Worm (Caenorhabditis elegans) whole organism, L3 larva: ENCODE measurements around the gene Y57G7A.2.
A peak's percentile ranks its signal among the peaks of the same experiment; 100 is the strongest.
"Not testable (repeated sequence)": the region's sequence is repeated elsewhere in the genome, so short reads cannot be mapped to it uniquely, and the experiment has no call there.

ENCODE experiments used
- R02D3.7 ChIP-seq: fragments of 150-350 bp; optimal IDR thresholded peaks from 2 replicates; lab custom pipeline; 2014; ENCODE audit warnings: missing biosample characterization, missing genetic modification characterization
- aly-2 ChIP-seq: fragments of 150-350 bp; optimal IDR thresholded peaks from 2 replicates; lab custom pipeline; 2014; ENCODE audit warnings: missing biosample characterization, missing genetic modification characterization
- ama-1 ChIP-seq: fragments of 150-350 bp; optimal IDR thresholded peaks from 2 replicates; lab custom pipeline; 2018
- ceh-16 ChIP-seq: sonication (generic microtip); optimal IDR thresholded peaks from 2 replicates; lab custom pipeline; 2017; ENCODE audit warnings: missing biosample characterization, missing genetic modification characterization
- ceh-28 ChIP-seq: fragments of 150-350 bp; optimal IDR thresholded peaks from 2 replicates; lab custom pipeline; 2014; ENCODE audit warnings: missing biosample characterization, missing genetic modification reagents, missing genetic modification characterization
- ceh-9 ChIP-seq: sonication (generic microtip); optimal IDR thresholded peaks from 2 replicates; lab custom pipeline; 2018; ENCODE audit warnings: missing biosample characterization, missing genetic modification characterization
- elt-1 ChIP-seq: fragments of 150-350 bp; optimal IDR thresholded peaks from 2 replicates; lab custom pipeline; 2014; ENCODE audit warnings: missing biosample characterization, missing genetic modification characterization
- elt-2 ChIP-seq: sonication (generic microtip); optimal IDR thresholded peaks from 2 replicates; lab custom pipeline; 2016; ENCODE audit warnings: missing genetic modification reagents, mild to moderate bottlenecking, missing genetic modification characterization, missing compliant biosample characterization
- fkh-10 ChIP-seq: sonication (generic microtip); optimal IDR thresholded peaks from 2 replicates; lab custom pipeline; 2017; ENCODE audit warnings: missing biosample characterization, missing genetic modification reagents, missing genetic modification characterization
- fkh-2 ChIP-seq: fragments of 150-350 bp; optimal IDR thresholded peaks from 2 replicates; lab custom pipeline; 2014; ENCODE audit warnings: missing biosample characterization, missing genetic modification reagents, missing genetic modification characterization
- fos-1 ChIP-seq: fragments of 150-350 bp; optimal IDR thresholded peaks from 2 replicates; lab custom pipeline; 2014; ENCODE audit warnings: missing biosample characterization, missing genetic modification characterization
- jun-1 ChIP-seq: fragments of 150-350 bp; optimal IDR thresholded peaks from 2 replicates; lab custom pipeline; 2014; ENCODE audit warnings: missing biosample characterization, missing genetic modification reagents, missing genetic modification characterization
- lsy-12 ChIP-seq: sonication (generic microtip); optimal IDR thresholded peaks from 2 replicates; lab custom pipeline; 2016; ENCODE audit warnings: mild to moderate bottlenecking, missing genetic modification characterization, missing compliant biosample characterization
- nfya-1 ChIP-seq: sonication (generic microtip); optimal IDR thresholded peaks from 2 replicates; lab custom pipeline; 2017; ENCODE audit warnings: missing genetic modification characterization, mild to moderate bottlenecking, missing compliant biosample characterization, antibody characterized with exemption, moderate library complexity; ENCODE audit not compliant: insufficient read depth
- nhr-12 ChIP-seq: fragments of 150-350 bp; optimal IDR thresholded peaks from 2 replicates; lab custom pipeline; 2014; ENCODE audit warnings: missing biosample characterization, missing genetic modification characterization
- nhr-23 ChIP-seq: fragments of 150-350 bp; optimal IDR thresholded peaks from 2 replicates; lab custom pipeline; 2014; ENCODE audit warnings: missing biosample characterization, missing genetic modification reagents, missing genetic modification characterization
- nhr-25 ChIP-seq: sonication (generic microtip); optimal IDR thresholded peaks from 2 replicates; lab custom pipeline; 2017; ENCODE audit warnings: missing biosample characterization, missing genetic modification characterization
- nhr-28 ChIP-seq: fragments of 150-350 bp; optimal IDR thresholded peaks from 2 replicates; lab custom pipeline; 2014; ENCODE audit warnings: missing biosample characterization, missing genetic modification characterization
- nhr-43 ChIP-seq: sonication (generic microtip); optimal IDR thresholded peaks from 2 replicates; lab custom pipeline; 2016; ENCODE audit warnings: mild to moderate bottlenecking, missing genetic modification characterization, missing compliant biosample characterization; ENCODE audit not compliant: poor library complexity, severe bottlenecking
- nhr-77 ChIP-seq: fragments of 150-350 bp; optimal IDR thresholded peaks from 2 replicates; lab custom pipeline; 2014; ENCODE audit warnings: missing biosample characterization, missing genetic modification characterization
- pha-4 ChIP-seq: fragments of 150-350 bp; optimal IDR thresholded peaks from 2 replicates; lab custom pipeline; 2014; ENCODE audit warnings: missing biosample characterization, missing genetic modification reagents, missing genetic modification characterization
- sea-2 ChIP-seq: fragments of 150-350 bp; sonication (generic microtip); optimal IDR thresholded peaks from 4 replicates; lab custom pipeline; 2014; ENCODE audit warnings: missing biosample characterization, missing genetic modification reagents, missing genetic modification characterization
- skn-1 ChIP-seq: fragments of 150-350 bp; optimal IDR thresholded peaks from 2 replicates; lab custom pipeline; 2014; ENCODE audit warnings: missing biosample characterization, missing genetic modification characterization
- snpc-4 ChIP-seq: fragments of 150-350 bp; optimal IDR thresholded peaks from 2 replicates; lab custom pipeline; 2014; ENCODE audit warnings: missing biosample characterization, missing genetic modification characterization
- tbx-2 ChIP-seq: sonication (generic microtip); optimal IDR thresholded peaks from 2 replicates; lab custom pipeline; 2016; ENCODE audit warnings: mild to moderate bottlenecking, missing genetic modification characterization, missing compliant biosample characterization
- unc-39 ChIP-seq: sonication (generic microtip); optimal IDR thresholded peaks from 4 replicates; lab custom pipeline; 2017; ENCODE audit warnings: missing biosample characterization, missing genetic modification characterization
- unc-62 ChIP-seq: fragments of 150-350 bp; sonication (generic microtip); optimal IDR thresholded peaks from 4 replicates; lab custom pipeline; 2014; ENCODE audit warnings: missing biosample characterization, missing genetic modification reagents, missing genetic modification characterization
- zag-1 ChIP-seq: fragments of 150-350 bp; optimal IDR thresholded peaks from 2 replicates; lab custom pipeline; 2014; ENCODE audit warnings: missing biosample characterization, missing genetic modification characterization
- ztf-11 ChIP-seq: fragments of 150-350 bp; optimal IDR thresholded peaks from 2 replicates; lab custom pipeline; 2014; ENCODE audit warnings: missing biosample characterization, missing genetic modification characterization
- ztf-4 ChIP-seq: fragments of 150-350 bp; optimal IDR thresholded peaks from 2 replicates; lab custom pipeline; 2014; ENCODE audit warnings: missing biosample characterization, missing genetic modification characterization

The Y57G7A.2 gene

ce11 chrII:1271814-1272213 is 24.1 kb upstream of the Y57G7A.2 start, which contains the start of gene srw-66:
srw-66 (minus strand) TSS chrII:1271914.
- TF ChIP-seq fkh-10 (GFP tag; lab: Kevin White, UChicago) (no peak), nhr-43 (no peak), ceh-16 (tag; lab: Kevin White, UChicago) (no peak), snpc-4 (tag; lab: Kevin White, UChicago) (no peak), elt-2 (no peak), tbx-2 (tag; lab: Kevin White, UChicago) (no peak), nhr-12 (tag; lab: Kevin White, UChicago) (no peak), nhr-25 (no peak), pha-4 (no peak), fkh-2 (tag; lab: Kevin White, UChicago) (no peak), aly-2 (tag; lab: Kevin White, UChicago) (no peak), unc-39 (tag; lab: Kevin White, UChicago) (no peak), nhr-23 (tag; lab: Kevin White, UChicago) (no peak), fos-1 (tag; lab: Kevin White, UChicago) (no peak)

ce11 chrII:1275439-1275838 is 20.4 kb upstream of the Y57G7A.2 start, which contains the start of gene Y57G7A.5:
Y57G7A.5 (minus strand) TSS chrII:1275539.
- TF ChIP-seq ceh-28 (tag; lab: Kevin White, UChicago) (peak; percentile 24), elt-2 (no peak), ztf-11 (tag; lab: Kevin White, UChicago) (no peak), ama-1 (no peak), lsy-12 (tag; lab: Kevin White, UChicago) (no peak)

ce11 chrII:1276778-1277177 is 19.1 kb upstream of the Y57G7A.2 start, which contains the start of gene Y57G7A.11:
Y57G7A.11 (minus strand) TSS chrII:1276878.
- TF ChIP-seq skn-1 (tag; lab: Kevin White, UChicago) (no peak), ztf-11 (tag; lab: Kevin White, UChicago) (no peak)

DNA sequence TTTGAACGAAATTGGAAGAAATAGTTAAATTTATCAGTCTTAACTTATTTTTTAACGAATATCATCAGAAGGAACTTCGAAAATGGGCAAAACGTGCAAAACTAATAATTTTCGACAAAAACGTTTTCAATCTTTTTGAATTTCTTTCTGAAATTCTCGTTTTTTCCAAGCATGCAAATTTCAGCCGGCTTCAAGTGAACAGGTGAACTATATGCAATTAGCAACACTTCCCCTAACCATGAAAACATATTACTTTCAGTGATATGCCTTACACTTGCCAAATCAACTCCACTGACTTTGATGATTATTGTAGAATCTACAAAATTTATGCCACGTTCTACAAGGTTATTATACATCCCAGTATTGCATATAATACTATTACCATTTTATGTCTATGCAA is 17.5 kb upstream of the Y57G7A.2 start, which contains the start of gene srz-63:
TSS of gene srz-63 (plus strand) at position 301 of the 400 bp plus-strand sequence.
- TF ChIP-seq nhr-43; ceh-28 (tag; lab: Kevin White, UChicago); nhr-28: not testable (repeated sequence)

ce11 chrII:1284985-1285384 is 10.9 kb upstream of the Y57G7A.2 start:
- TF ChIP-seq skn-1 (tag; lab: Kevin White, UChicago), result no peak

DNA sequence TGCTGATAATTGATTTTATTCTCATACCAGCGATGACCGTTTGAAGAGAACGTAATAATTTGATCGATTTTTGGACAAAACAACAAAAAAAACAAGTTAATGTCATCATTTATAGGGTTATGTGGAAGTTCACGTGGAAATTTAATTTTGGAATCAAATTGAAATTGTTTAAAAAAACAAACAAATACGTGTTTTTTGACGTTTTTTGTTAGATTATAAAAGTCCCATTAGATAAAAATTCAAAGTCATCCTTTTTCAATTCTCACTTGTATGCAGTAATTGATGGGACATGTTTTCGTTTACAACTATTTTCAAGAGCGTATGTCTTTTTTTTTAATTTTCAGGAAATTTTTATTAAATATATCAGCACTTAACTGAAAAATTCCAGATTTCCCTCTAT is 10.4 kb upstream of the Y57G7A.2 start, which contains the start of the genes Y57G7A.6 and Y57G7A.3:
TSS of gene Y57G7A.6 (minus strand) at position 101 of the 400 bp plus-strand sequence.
TSS of gene Y57G7A.3 (plus strand) at position 269 of the 400 bp plus-strand sequence.
- no peak for TF ChIP-seq R02D3.7 (tag; lab: Kevin White, UChicago)
- TF ChIP-seq ztf-4 (tag; lab: Kevin White, UChicago), result no peak
- no peak for TF ChIP-seq unc-39 (tag; lab: Kevin White, UChicago)
- no peak for TF ChIP-seq pha-4
- no peak for TF ChIP-seq lsy-12 (tag; lab: Kevin White, UChicago)
- TF ChIP-seq nhr-28, result no peak
- TF ChIP-seq ceh-9 (tag; lab: Kevin White, UChicago), result no peak
- no peak for TF ChIP-seq nfya-1 (tag; lab: Kevin White, UChicago)
- no peak for TF ChIP-seq nhr-43
- TF ChIP-seq zag-1 (tag; lab: Kevin White, UChicago), result no peak
- no peak for TF ChIP-seq fkh-10 (GFP tag; lab: Kevin White, UChicago)
- no peak for TF ChIP-seq sea-2 (GFP tag; lab: Kevin White, UChicago)
- no peak for TF ChIP-seq ceh-28 (tag; lab: Kevin White, UChicago)
- no peak for TF ChIP-seq elt-1 (tag; lab: Kevin White, UChicago)
- TF ChIP-seq unc-62, result no peak

DNA sequence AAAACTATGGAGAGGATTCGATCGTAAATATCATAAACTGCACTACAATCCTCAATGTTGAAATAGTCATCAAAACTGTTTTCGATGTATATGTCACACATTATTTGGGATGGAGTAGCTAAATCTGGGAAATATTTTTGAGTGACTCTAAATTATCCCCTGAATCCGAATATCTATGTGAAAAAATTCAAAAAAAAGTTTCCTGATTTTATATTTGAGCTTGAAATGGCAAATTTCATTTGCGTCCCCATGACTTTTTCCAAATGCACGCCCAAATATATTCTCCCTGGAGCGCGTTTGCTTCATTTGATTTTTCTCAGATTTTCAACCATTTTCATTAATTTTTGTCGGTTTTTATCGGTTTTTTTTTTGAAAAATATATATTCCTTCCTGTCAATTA is 2.7 kb upstream of the Y57G7A.2 start, which contains the start of gene srz-64:
TSS of gene srz-64 (minus strand) at position 101 of the 400 bp plus-strand sequence.
- TF ChIP-seq fos-1 (tag; lab: Kevin White, UChicago) (no peak), ceh-28 (tag; lab: Kevin White, UChicago) (no peak), jun-1 (tag; lab: Kevin White, UChicago) (no peak), nhr-25 (no peak), unc-62 (no peak), snpc-4 (tag; lab: Kevin White, UChicago) (no peak), nhr-23 (tag; lab: Kevin White, UChicago) (no peak), elt-1 (tag; lab: Kevin White, UChicago) (no peak), R02D3.7 (tag; lab: Kevin White, UChicago) (no peak), nhr-43 (no peak), nhr-28 (no peak), ztf-4 (tag; lab: Kevin White, UChicago) (no peak), nhr-77 (tag; lab: Kevin White, UChicago) (no peak), fkh-10 (GFP tag; lab: Kevin White, UChicago) (no peak)
